Worm (Caenorhabditis elegans) whole organism, L2 larva: ENCODE measurements around the gene B0507.2.

Experiments used
- F13H6.1 ChIP-seq: sonication (generic microtip); optimal IDR thresholded peaks from 2 replicates; lab custom pipeline; 2016; ENCODE audit warnings: missing genetic modification characterization, missing compliant biosample characterization
- aly-2 ChIP-seq: fragments of 150-350 bp; optimal IDR thresholded peaks from 2 replicates; lab custom pipeline; 2014; ENCODE audit warnings: missing biosample characterization, missing genetic modification characterization
- ama-1 ChIP-seq: fragments of 150-350 bp; optimal IDR thresholded peaks from 2 replicates; lab custom pipeline; 2018; ENCODE audit warnings: inconsistent platforms
- egl-27 ChIP-seq: sonication (generic microtip); optimal IDR thresholded peaks from 3 replicates; lab custom pipeline; 2017; ENCODE audit warnings: missing biosample characterization, missing genetic modification reagents, missing genetic modification characterization
- fos-1 ChIP-seq: fragments of 150-350 bp; optimal IDR thresholded peaks from 2 replicates; lab custom pipeline; 2014; ENCODE audit warnings: missing biosample characterization, missing genetic modification characterization
- lin-13 ChIP-seq: fragments of 150-350 bp; optimal IDR thresholded peaks from 2 replicates; lab custom pipeline; 2014; ENCODE audit warnings: missing biosample characterization, missing genetic modification reagents, missing genetic modification characterization
- lin-39 ChIP-seq: fragments of 150-350 bp; optimal IDR thresholded peaks from 2 replicates; lab custom pipeline; 2014; ENCODE audit warnings: missing biosample characterization, missing genetic modification reagents, missing genetic modification characterization
- nhr-10 ChIP-seq: sonication (generic microtip); optimal IDR thresholded peaks from 2 replicates; lab custom pipeline; 2017; ENCODE audit warnings: missing biosample characterization, missing genetic modification characterization
- nhr-25 ChIP-seq: fragments of 150-350 bp; sonication (generic microtip); optimal IDR thresholded peaks from 3 replicates; lab custom pipeline; 2014; ENCODE audit warnings: missing biosample characterization, missing genetic modification characterization
- nhr-77 ChIP-seq: fragments of 150-350 bp; optimal IDR thresholded peaks from 2 replicates; lab custom pipeline; 2014; ENCODE audit warnings: missing biosample characterization, missing genetic modification characterization
- skn-1 ChIP-seq: sonication (generic microtip); optimal IDR thresholded peaks from 2 replicates; lab custom pipeline; 2017; ENCODE audit warnings: missing biosample characterization, missing genetic modification characterization
- unc-62 ChIP-seq: fragments of 150-350 bp; optimal IDR thresholded peaks from 2 replicates; lab custom pipeline; 2014; ENCODE audit warnings: missing biosample characterization, missing genetic modification reagents, missing genetic modification characterization
- zag-1 ChIP-seq: fragments of 150-350 bp; optimal IDR thresholded peaks from 2 replicates; lab custom pipeline; 2014; ENCODE audit warnings: missing biosample characterization, missing genetic modification characterization

ce11 chrV:8727077-8727476, 47.1 kb upstream of the B0507.2 start, which contains the start of gene ZC196.9:
- TF ChIP-seq unc-62 (no peak), skn-1 (tag; lab: Kevin White, UChicago) (no peak), aly-2 (tag; lab: Kevin White, UChicago) (no peak), ama-1 (lab: Kevin White, UChicago) (no peak), egl-27 (no peak), fos-1 (tag; lab: Kevin White, UChicago) (no peak), nhr-77 (no peak), zag-1 (tag; lab: Kevin White, UChicago) (no peak), lin-39 (tag; lab: Kevin White, UChicago) (no peak), nhr-25 (no peak), nhr-10 (no peak), F13H6.1 (tag; lab: Kevin White, UChicago) (no peak), lin-13 (GFP tag; lab: Kevin White, UChicago) (no peak)
